Fruit fly (Drosophila melanogaster): Measurements from ENCODE around the gene gudu.

The gudu gene

DNA sequence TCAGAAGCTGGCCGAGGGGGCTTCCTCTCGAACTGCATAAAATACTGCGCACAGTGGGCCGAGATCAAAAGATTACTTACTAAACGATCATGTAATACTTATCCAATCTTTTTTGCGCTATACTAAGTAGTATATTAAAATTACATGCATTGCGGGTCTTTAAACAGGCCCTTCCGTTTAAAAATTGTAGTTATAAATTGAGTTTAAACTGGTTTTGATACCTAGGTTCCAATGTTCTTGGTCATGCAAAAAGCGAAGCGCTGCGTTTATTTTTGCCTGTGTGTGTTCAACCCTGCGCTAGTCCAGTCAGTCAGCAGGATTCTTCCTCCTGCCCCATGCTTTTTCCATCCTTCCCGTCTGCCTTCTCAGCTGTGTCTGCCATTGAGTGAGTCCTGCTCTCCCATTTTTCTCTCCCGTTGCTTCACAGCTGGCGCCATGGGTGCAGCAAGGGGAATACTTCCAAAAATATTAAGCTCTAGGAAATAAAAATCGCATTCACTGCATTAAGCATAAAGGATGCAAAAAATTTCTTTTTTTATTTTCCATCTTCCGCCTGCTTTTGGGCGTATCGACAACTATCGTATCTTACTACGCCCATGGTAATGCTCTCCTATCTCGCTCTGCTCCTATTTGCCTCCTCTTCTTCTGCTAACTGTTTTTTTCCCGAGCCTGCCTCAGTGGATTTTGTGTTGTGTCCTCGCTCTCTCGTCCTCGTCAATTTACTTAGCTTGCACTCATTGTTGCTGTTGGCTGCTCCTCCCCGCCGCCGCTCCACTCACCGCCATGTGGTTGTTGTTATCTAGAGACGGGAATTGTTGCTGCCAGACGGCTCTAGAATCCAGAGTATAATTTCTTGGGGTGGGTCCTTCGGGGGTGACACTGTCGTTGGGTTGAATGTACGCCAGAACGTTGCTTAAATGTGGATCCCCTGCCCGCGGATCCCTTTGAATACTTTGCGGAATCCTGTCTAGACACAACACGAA, 32.3 kb downstream of the gudu start (continued):
- TF ChIP-seq Ada2b (GFP tag; IDR thresholded peaks at IDR 0.05) = peak; percentile 70
- TF ChIP-seq CG14860 (GFP tag; IDR thresholded peaks at IDR 0.05; ENCODE audit: partially characterized antibody) = no peak
- no peak for TF ChIP-seq Neu2 (GFP tag; optimal IDR thresholded peaks at IDR 0.05; ENCODE audit: borderline replicate concordance)
- peak; percentile 65 for TF ChIP-seq fu2 (GFP tag; optimal IDR thresholded peaks at IDR 0.05)
- TF ChIP-seq sisA (GFP tag; IDR thresholded peaks at IDR 0.05) = peak; percentile 75
- no peak for TF ChIP-seq CG3838 (GFP tag; optimal IDR thresholded peaks at IDR 0.05)
- TF ChIP-seq CG9797 (GFP tag; optimal IDR thresholded peaks at IDR 0.05) = no peak
- no peak for TF ChIP-seq hb (GFP tag; IDR thresholded peaks at IDR 0.05; ENCODE audit: partially characterized antibody)
- TF ChIP-seq CG33213 (GFP tag; optimal IDR thresholded peaks at IDR 0.05) = peak; percentile 21
- TF ChIP-seq CG8944 (GFP tag; optimal IDR thresholded peaks at IDR 0.05) = peak; percentile 65
- no peak for TF ChIP-seq Asciz (GFP tag; optimal IDR thresholded peaks at IDR 0.05)
- TF ChIP-seq CG7745 (tag; optimal IDR thresholded peaks at IDR 0.05) = no peak
- no peak for TF ChIP-seq CG10654 (GFP tag; optimal IDR thresholded peaks at IDR 0.05)
- no peak for TF ChIP-seq Doc2 (GFP tag; IDR thresholded peaks at IDR 0.05)
- no peak for TF ChIP-seq salm (tag; optimal IDR thresholded peaks at IDR 0.05)
- TF ChIP-seq Dbx (GFP tag; IDR thresholded peaks at IDR 0.05) = peak; percentile 88
- no peak for TF ChIP-seq CG2875 (GFP tag; optimal IDR thresholded peaks at IDR 0.05)
- TF ChIP-seq CG16815 (GFP tag; optimal IDR thresholded peaks at IDR 0.05) = no peak
- peak; percentile 87 for TF ChIP-seq Rfx (GFP tag; IDR thresholded peaks at IDR 0.05)
- TF ChIP-seq CG4730 (GFP tag; IDR thresholded peaks at IDR 0.05) = no peak; the same call in 1 of the 2 replicates
- TF ChIP-seq CG13296 (GFP tag; optimal IDR thresholded peaks at IDR 0.05) = peak; percentile 29
- peak; percentile 68 for TF ChIP-seq CG17385 (GFP tag; optimal IDR thresholded peaks at IDR 0.05)
- TF ChIP-seq H2.0 (GFP tag; IDR thresholded peaks at IDR 0.05) = peak; percentile 61
- no peak for TF ChIP-seq phol (tag; optimal IDR thresholded peaks at IDR 0.05)
- peak; percentile 50 for TF ChIP-seq CG9817 (tag; optimal IDR thresholded peaks at IDR 0.05)
- TF ChIP-seq CG2712 (tag; optimal IDR thresholded peaks at IDR 0.05) = peak; percentile 19
- peak; percentile 51 for TF ChIP-seq CG13775 (GFP tag; optimal IDR thresholded peaks at IDR 0.05)
- peak in 1 of 2 experiments; percentile 7 for TF ChIP-seq eve (GFP tag; optimal IDR thresholded peaks at IDR 0.05)
- peak; percentile 4 for TF ChIP-seq CG10274 (GFP tag; optimal IDR thresholded peaks at IDR 0.05)
- no peak for TF ChIP-seq H15 (GFP tag; IDR thresholded peaks at IDR 0.05)
- TF ChIP-seq sna (GFP tag; IDR thresholded peaks at IDR 0.05; ENCODE audit: partially characterized antibody) = no peak
- peak; percentile 65; the same call in 2 of the 3 replicates for TF ChIP-seq CG7357 (GFP tag; IDR thresholded peaks at IDR 0.05)
- TF ChIP-seq az2 (GFP tag; optimal IDR thresholded peaks at IDR 0.05) = peak; percentile 17
- TF ChIP-seq CG4617 (GFP tag; optimal IDR thresholded peaks at IDR 0.05; ENCODE audit: borderline replicate concordance) = peak; percentile 5
- TF ChIP-seq vvl (GFP tag; IDR thresholded peaks at IDR 0.05) = peak; percentile 69
- TF ChIP-seq en (GFP tag; optimal IDR thresholded peaks at IDR 0.05) = no peak
- TF ChIP-seq Side (GFP tag; optimal IDR thresholded peaks at IDR 0.05) = peak; percentile 62
- no peak for TF ChIP-seq CG2129 (GFP tag; IDR thresholded peaks at IDR 0.05; ENCODE audit: partially characterized antibody)
- TF ChIP-seq toy (GFP tag; IDR thresholded peaks at IDR 0.05) = peak; percentile 24; the same call in 1 of the 2 replicates
- no peak for TF ChIP-seq CG3407 (GFP tag; optimal IDR thresholded peaks at IDR 0.05)
- TF ChIP-seq CG12942 (GFP tag; optimal IDR thresholded peaks at IDR 0.05) = peak; percentile 19
- TF ChIP-seq gcm2 (GFP tag; optimal IDR thresholded peaks at IDR 0.05) = peak; percentile 14
- peak; percentile 59 for TF ChIP-seq CG17328 (GFP tag; IDR thresholded peaks at IDR 0.05)
- peak; percentile 60 for TF ChIP-seq Nf-YA (GFP tag; IDR thresholded peaks at IDR 0.05)
- TF ChIP-seq crc (GFP tag; optimal IDR thresholded peaks at IDR 0.05) = no peak
- no peak for TF ChIP-seq CG6254 (GFP tag; optimal IDR thresholded peaks at IDR 0.05)
- TF ChIP-seq Hr3 (GFP tag; optimal IDR thresholded peaks at IDR 0.05) = peak; percentile 58
- no peak for TF ChIP-seq Dfd (GFP tag; optimal IDR thresholded peaks at IDR 0.05)
- TF ChIP-seq CG31388 (GFP tag; optimal IDR thresholded peaks at IDR 0.05) = no peak

Measured in whole organism, embryonic.